Fruit fly (Drosophila melanogaster): ENCODE measurements around the gene CG42507.
A peak's percentile ranks its signal among the peaks of the same experiment; 100 is the strongest.

The CG42507 gene

DNA sequence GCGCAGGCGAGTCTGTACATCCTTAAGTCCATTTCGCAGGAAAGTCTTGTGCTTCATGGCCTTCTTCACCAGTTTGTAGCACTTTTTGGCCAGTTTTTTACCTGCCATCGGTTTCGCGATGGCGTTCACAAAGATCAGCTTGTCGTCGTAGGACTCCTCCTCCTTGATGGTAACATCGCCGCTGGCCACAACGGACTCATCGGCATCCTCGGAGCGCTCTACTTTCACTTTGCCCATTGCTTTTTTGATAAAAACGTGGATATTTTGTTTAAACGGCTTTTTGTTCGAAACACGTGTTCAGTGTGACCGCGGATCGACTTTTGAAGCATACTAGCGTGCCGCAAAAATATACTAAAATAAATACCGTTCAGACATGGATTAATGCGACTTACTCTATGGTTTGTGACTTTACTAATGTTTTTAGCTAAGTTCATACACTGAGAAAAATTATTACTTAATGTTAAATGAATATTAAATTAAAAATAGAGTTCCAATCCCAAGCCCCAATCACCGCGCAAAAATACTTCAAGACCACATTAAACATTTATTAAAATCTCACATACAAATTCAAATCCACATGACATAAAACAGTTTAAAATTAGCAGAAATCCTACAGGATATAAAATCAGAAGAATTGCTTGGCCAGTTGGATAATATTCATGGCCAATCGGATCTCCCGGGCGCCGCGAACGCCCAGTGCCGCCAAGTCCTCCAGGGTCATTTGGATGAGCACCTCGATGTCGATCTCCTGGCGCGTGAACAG, 44.3 kb upstream of the CG42507 start, which contains the start of gene NHP2:
Gene NHP2, minus strand, starts transcription at position 315 of the 763 bp plus-strand sequence.
- TF ChIP-seq br (GFP tag; optimal IDR thresholded peaks at IDR 0.05), result no peak
- no peak for TF ChIP-seq lola (GFP tag; optimal IDR thresholded peaks at IDR 0.05)
- TF ChIP-seq Dfd (GFP tag; optimal IDR thresholded peaks at IDR 0.05), result no peak
- TF ChIP-seq OdsH (GFP tag; optimal IDR thresholded peaks at IDR 0.05), result peak; percentile 65
- TF ChIP-seq Dif (GFP tag; optimal IDR thresholded peaks at IDR 0.05; ENCODE audit: partially characterized antibody), result no peak
- peak; percentile 75 for TF ChIP-seq HLH106 (tag; optimal IDR thresholded peaks at IDR 0.05)
- no peak for TF ChIP-seq woc (GFP tag; optimal IDR thresholded peaks at IDR 0.05)
- no peak for TF ChIP-seq dmrt93B (GFP tag; optimal IDR thresholded peaks at IDR 0.05)
- no peak for TF ChIP-seq tai (GFP tag; optimal IDR thresholded peaks at IDR 0.05)
- TF ChIP-seq brk (GFP tag; optimal IDR thresholded peaks at IDR 0.05), result no peak
- TF ChIP-seq fru (GFP tag; optimal IDR thresholded peaks at IDR 0.05), result peak; percentile 68
- TF ChIP-seq CrebA (GFP tag; optimal IDR thresholded peaks at IDR 0.05; ENCODE audit: borderline replicate concordance), result no peak
- no peak for TF ChIP-seq dl (GFP tag; optimal IDR thresholded peaks at IDR 0.05; ENCODE audit: insufficient read depth in 1 of 2, partially characterized antibody in 2 of 2)
- peak; percentile 53 for TF ChIP-seq CG9705 (GFP tag; optimal IDR thresholded peaks at IDR 0.05)
- no peak for TF ChIP-seq GATAd (GFP tag; optimal IDR thresholded peaks at IDR 0.05)
- peak; percentile 47 for TF ChIP-seq sv (GFP tag; optimal IDR thresholded peaks at IDR 0.05)
- peak; percentile 35 for TF ChIP-seq psq (GFP tag; optimal IDR thresholded peaks at IDR 0.05)
- TF ChIP-seq pan (optimal IDR thresholded peaks at IDR 0.05), result no peak
- TF ChIP-seq usp (GFP tag; optimal IDR thresholded peaks at IDR 0.05), result no peak
- TF ChIP-seq Abd-B (GFP tag; optimal IDR thresholded peaks at IDR 0.05), result no peak
- TF ChIP-seq jim (GFP tag; optimal IDR thresholded peaks at IDR 0.05), result no peak
- TF ChIP-seq Vsx2 (GFP tag; optimal IDR thresholded peaks at IDR 0.05; ENCODE audit: partially characterized antibody), result no peak
- peak; percentile 74 for TF ChIP-seq sage (GFP tag; optimal IDR thresholded peaks at IDR 0.05)
- no peak for TF ChIP-seq rgr (GFP tag; optimal IDR thresholded peaks at IDR 0.05)
- peak; percentile 72 for TF ChIP-seq Sp1 (GFP tag; optimal IDR thresholded peaks at IDR 0.05)
- TF ChIP-seq dsf (GFP tag; optimal IDR thresholded peaks at IDR 0.05; ENCODE audit: borderline replicate concordance), result no peak
- TF ChIP-seq N (GFP tag; optimal IDR thresholded peaks at IDR 0.05), result no peak
- peak in 1 of 2 experiments; percentile 78 for TF ChIP-seq foxo (GFP tag; optimal IDR thresholded peaks at IDR 0.05)
- TF ChIP-seq Mio (GFP tag; optimal IDR thresholded peaks at IDR 0.05), result no peak
- no peak for TF ChIP-seq Hr83 (GFP tag; optimal IDR thresholded peaks at IDR 0.05; ENCODE audit: poor library complexity, severe bottlenecking)
- TF ChIP-seq Hr78 (GFP tag; optimal IDR thresholded peaks at IDR 0.05), result no peak
- TF ChIP-seq ey (GFP tag; optimal IDR thresholded peaks at IDR 0.05), result peak; percentile 60
- TF ChIP-seq Jra (GFP tag; optimal IDR thresholded peaks at IDR 0.05), result no peak
- TF ChIP-seq h (GFP tag; optimal IDR thresholded peaks at IDR 0.05), result peak; percentile 76
- no peak for TF ChIP-seq Hnf4 (GFP tag; optimal IDR thresholded peaks at IDR 0.05)
- peak; percentile 35 for TF ChIP-seq CG32264 (GFP tag; optimal IDR thresholded peaks at IDR 0.05)
- peak; percentile 20 for TF ChIP-seq Rel (GFP tag; optimal IDR thresholded peaks at IDR 0.05)
- peak; percentile 48 for TF ChIP-seq Rel (tag; optimal IDR thresholded peaks at IDR 0.05)
- peak; percentile 38 for TF ChIP-seq Myc (optimal IDR thresholded peaks at IDR 0.05)

DNA sequence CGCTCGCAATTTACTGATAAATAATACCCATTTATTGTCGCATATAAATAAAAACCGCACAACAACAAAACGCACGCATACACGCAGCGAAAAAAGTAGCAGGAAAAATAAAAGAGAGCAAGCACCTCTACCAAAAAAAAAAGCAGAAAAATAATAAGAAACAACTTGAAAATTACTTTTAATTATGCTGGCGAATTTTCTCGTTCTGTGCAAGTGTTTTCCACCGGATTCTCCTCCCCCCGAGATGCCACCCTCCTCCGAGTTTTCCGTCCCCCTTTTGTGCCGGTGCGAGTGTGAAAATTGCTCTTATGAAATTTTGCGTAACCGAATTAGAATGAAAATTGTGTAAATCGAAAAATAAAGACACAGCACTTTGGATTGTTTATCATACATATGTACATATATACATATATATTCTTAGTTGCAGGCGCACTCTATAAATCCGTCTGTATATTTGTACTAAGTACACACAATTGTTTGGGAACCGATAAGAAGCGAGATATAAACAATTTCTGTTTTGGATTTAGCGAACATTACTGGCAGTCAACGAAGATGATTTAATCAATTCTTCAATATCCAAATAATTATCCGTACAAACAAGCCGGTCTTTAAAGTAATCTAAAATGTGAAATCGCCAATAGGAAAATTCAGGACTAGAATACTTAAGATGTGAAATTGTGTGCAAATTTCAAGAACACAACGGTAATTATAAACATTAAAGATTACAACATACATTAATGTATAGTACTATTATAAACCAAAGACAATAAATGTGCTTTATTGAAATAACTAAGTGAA, 33.3 kb upstream of the CG42507 start:
- TF ChIP-seq sage (GFP tag; optimal IDR thresholded peaks at IDR 0.05) (no peak), Hr83 (GFP tag; optimal IDR thresholded peaks at IDR 0.05; ENCODE audit: poor library complexity, severe bottlenecking) (no peak), foxo (GFP tag; optimal IDR thresholded peaks at IDR 0.05) (no peak), Myc (optimal IDR thresholded peaks at IDR 0.05) (no peak), HLH106 (tag; optimal IDR thresholded peaks at IDR 0.05) (no peak), N (GFP tag; optimal IDR thresholded peaks at IDR 0.05) (no peak), Hnf4 (GFP tag; optimal IDR thresholded peaks at IDR 0.05) (no peak), sv (GFP tag; optimal IDR thresholded peaks at IDR 0.05) (no peak), jim (GFP tag; optimal IDR thresholded peaks at IDR 0.05) (no peak), Dif (GFP tag; optimal IDR thresholded peaks at IDR 0.05; ENCODE audit: partially characterized antibody) (no peak), Sp1 (GFP tag; optimal IDR thresholded peaks at IDR 0.05) (no peak), Dfd (GFP tag; optimal IDR thresholded peaks at IDR 0.05) (no peak), br (GFP tag; optimal IDR thresholded peaks at IDR 0.05) (no peak), tai (GFP tag; optimal IDR thresholded peaks at IDR 0.05) (no peak), ey (GFP tag; optimal IDR thresholded peaks at IDR 0.05) (no peak), Rel (GFP tag; optimal IDR thresholded peaks at IDR 0.05) (no peak), Rel (tag; optimal IDR thresholded peaks at IDR 0.05) (no peak), Jra (GFP tag; optimal IDR thresholded peaks at IDR 0.05) (no peak), h (GFP tag; optimal IDR thresholded peaks at IDR 0.05) (no peak), psq (GFP tag; optimal IDR thresholded peaks at IDR 0.05) (no peak)
